Fruit fly (Drosophila melanogaster): ENCODE results near the gene Zw10.

Gene Zw10

DNA sequence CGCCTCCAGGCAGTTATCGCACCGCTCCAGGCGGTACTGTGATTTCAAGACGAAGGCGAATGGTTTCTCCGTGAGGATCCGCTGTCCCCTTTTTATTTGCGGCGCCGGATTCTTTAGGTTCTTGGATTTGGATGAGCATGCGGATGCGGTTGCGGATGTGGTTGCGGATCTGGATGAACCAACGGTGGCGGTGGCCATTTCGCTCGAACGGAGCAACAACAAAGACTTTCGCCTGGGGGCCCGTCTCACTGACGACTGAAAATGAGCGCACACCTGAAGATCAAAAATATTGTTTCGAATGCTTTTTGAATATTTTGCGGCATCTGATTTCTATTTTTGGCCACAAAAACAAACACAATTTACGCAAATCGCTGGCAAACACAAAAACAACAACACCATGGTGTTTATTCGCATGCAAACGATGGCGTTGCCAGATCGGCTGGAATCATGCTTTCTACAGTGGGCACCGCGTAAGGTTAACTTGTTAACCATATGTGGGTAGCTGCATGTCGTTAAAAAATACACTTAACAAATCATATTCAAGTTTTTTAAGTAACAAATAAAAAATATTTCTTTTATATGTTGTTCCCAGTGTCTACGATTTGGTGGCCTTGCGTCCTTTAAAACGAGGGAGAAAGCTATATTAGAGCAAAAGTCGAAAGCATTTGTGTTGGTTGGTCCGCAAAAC lies 4.6 kb downstream of the Zw10 start, which contains the start of gene Smyd3 (continued):
- TF ChIP-seq CG17912 (GFP tag; optimal IDR thresholded peaks at IDR 0.05) (no peak), CG11093 (GFP tag; IDR thresholded peaks at IDR 0.05) (peak; percentile 67), CG12769 (tag; optimal IDR thresholded peaks at IDR 0.05) (no peak), CG7271 (tag; optimal IDR thresholded peaks at IDR 0.05) (no peak), CG13775 (GFP tag; optimal IDR thresholded peaks at IDR 0.05) (peak; percentile 96), CG15696 (tag; optimal IDR thresholded peaks at IDR 0.05) (peak; percentile 38), gt (GFP tag; IDR thresholded peaks at IDR 0.05) (no peak), CG15011 (GFP tag; optimal IDR thresholded peaks at IDR 0.05) (no peak), NFAT (GFP tag; IDR thresholded peaks at IDR 0.05) (peak; percentile 87), Usf (GFP tag; optimal IDR thresholded peaks at IDR 0.05) (peak; percentile 54), chinmo (GFP tag; IDR thresholded peaks at IDR 0.05; ENCODE audit: partially characterized antibody) (no peak), CG4404 (GFP tag; IDR thresholded peaks at IDR 0.05) (peak; percentile 55), NC2β (GFP tag; optimal IDR thresholded peaks at IDR 0.05) (peak; percentile 74), shn (GFP tag; optimal IDR thresholded peaks at IDR 0.05) (peak; percentile 66), Lhr (GFP tag; optimal IDR thresholded peaks at IDR 0.05) (no peak), CG18476 (GFP tag; optimal IDR thresholded peaks at IDR 0.05) (peak; percentile 62), fu2 (GFP tag; optimal IDR thresholded peaks at IDR 0.05) (peak; percentile 71), Max (GFP tag; optimal IDR thresholded peaks at IDR 0.05) (peak; percentile 80), CG17829 (tag; optimal IDR thresholded peaks at IDR 0.05) (peak; percentile 66), CG10321 (GFP tag; IDR thresholded peaks at IDR 0.05) (no peak; the same call in 1 of the 2 replicates), az2 (GFP tag; optimal IDR thresholded peaks at IDR 0.05) (peak; percentile 81), fru (optimal IDR thresholded peaks at IDR 0.05) (no peak), mirr (GFP tag; optimal IDR thresholded peaks at IDR 0.05) (peak; percentile 33), slbo (GFP tag; IDR thresholded peaks at IDR 0.05) (peak; percentile 88), ind (GFP tag; optimal IDR thresholded peaks at IDR 0.05) (peak; percentile 84), CG33557 (GFP tag; optimal IDR thresholded peaks at IDR 0.05) (peak; percentile 6), lola (GFP tag; optimal IDR thresholded peaks at IDR 0.05) (peak in 1 of 3 experiments; percentile 50), Hr39 (optimal IDR thresholded peaks at IDR 0.05) (no peak), CG6854 (GFP tag; optimal IDR thresholded peaks at IDR 0.05) (peak; percentile 44), CG4617 (GFP tag; optimal IDR thresholded peaks at IDR 0.05; ENCODE audit: borderline replicate concordance) (peak; percentile 67), Sin3A (optimal IDR thresholded peaks at IDR 0.05) (no peak), CG8281 (tag; optimal IDR thresholded peaks at IDR 0.05) (peak; percentile 1), eve (GFP tag; optimal IDR thresholded peaks at IDR 0.05) (no peak), CG10147 (GFP tag; optimal IDR thresholded peaks at IDR 0.05) (no peak), bcd (GFP tag; optimal IDR thresholded peaks at IDR 0.05) (peak; percentile 67), cg (GFP tag; optimal IDR thresholded peaks at IDR 0.05) (no peak), CG1792 (GFP tag; optimal IDR thresholded peaks at IDR 0.05) (peak; percentile 46), Bteb2 (GFP tag; optimal IDR thresholded peaks at IDR 0.05) (peak; percentile 69), Scr (GFP tag; IDR thresholded peaks at IDR 0.05; ENCODE audit: partially characterized antibody) (no peak), CG11504 (tag; optimal IDR thresholded peaks at IDR 0.05) (no peak), CG34422 (GFP tag; IDR thresholded peaks at IDR 0.05) (peak; percentile 84), sob (GFP tag; IDR thresholded peaks at IDR 0.05) (peak; percentile 84), wor (GFP tag; IDR thresholded peaks at IDR 0.05) (peak; percentile 48), BEAF-32 (GFP tag; optimal IDR thresholded peaks at IDR 0.05) (peak; percentile 14), emc (GFP tag; optimal IDR thresholded peaks at IDR 0.05) (no peak), CG33213 (GFP tag; optimal IDR thresholded peaks at IDR 0.05) (peak; percentile 72), CG8290 (GFP tag; optimal IDR thresholded peaks at IDR 0.05) (peak; percentile 61), CG8290 (tag; optimal IDR thresholded peaks at IDR 0.05) (no peak), CG15479 (GFP tag; optimal IDR thresholded peaks at IDR 0.05) (no peak), sens (GFP tag) (peak; percentile 95), tup (GFP tag; optimal IDR thresholded peaks at IDR 0.05) (peak; percentile 53)
